Fruit fly (Drosophila melanogaster) whole organism, embryonic: Measurements from ENCODE around the gene meigo.

Source experiments
- CG1647 ChIP-seq: fragments of 200-800 bp; sonication (Bioruptor generic); optimal IDR thresholded peaks from 3 replicates; lab custom pipeline; 2016; ENCODE audit warnings: missing biosample characterization, missing genetic modification characterization
- CG32772 ChIP-seq: fragments of 200-800 bp; sonication (Bioruptor generic); IDR thresholded peaks from 2 replicates; pipeline ENCODE4 v1.3.6; 2022; ENCODE audit warnings: missing biosample characterization, missing genetic modification characterization
- CG4404 ChIP-seq: fragments of 200-800 bp; sonication (Bioruptor generic); IDR thresholded peaks from 2 replicates; pipeline ENCODE4 v1.3.6; 2022; ENCODE audit warnings: missing biosample characterization, missing genetic modification characterization
- CG4617 ChIP-seq: fragments of 200-800 bp; sonication (Bioruptor generic); optimal IDR thresholded peaks from 3 replicates; lab custom pipeline; 2016; ENCODE audit warnings: missing biosample characterization, missing genetic modification characterization, borderline replicate concordance
- CG6854 ChIP-seq: fragments of 200-800 bp; sonication (Bioruptor generic); optimal IDR thresholded peaks from 3 replicates; lab custom pipeline; 2017; ENCODE audit warnings: missing biosample characterization, mild to moderate bottlenecking, missing genetic modification characterization
- CTCF ChIP-seq: fragments of 200-800 bp; sonication (Bioruptor generic); optimal IDR thresholded peaks from 2 replicates; lab custom pipeline; 2017; ENCODE audit warnings: missing biosample characterization, mild to moderate bottlenecking, missing genetic modification characterization, moderate library complexity
- Dll ChIP-seq: fragments of 200-800 bp; sonication (Bioruptor generic); IDR thresholded peaks from 4 replicates; pipeline ENCODE4 v1.3.6; 2022; ENCODE audit warnings: missing biosample characterization, missing genetic modification characterization; ENCODE audit not compliant: partially characterized antibody
- Hmr ChIP-seq: fragments of 200-800 bp; sonication (Bioruptor generic); optimal IDR thresholded peaks from 3 replicates; lab custom pipeline; 2017; ENCODE audit warnings: mild to moderate bottlenecking, missing biosample characterization, missing genetic modification reagents, missing genetic modification characterization
- Nf-YC ChIP-seq: fragments of 200-800 bp; optimal IDR thresholded peaks from 3 replicates; lab custom pipeline; 2019; ENCODE audit warnings: missing biosample characterization, mild to moderate bottlenecking, missing genetic modification characterization, moderate library complexity
- Vsx1 ChIP-seq: fragments of 200-800 bp; sonication (Bioruptor generic); optimal IDR thresholded peaks from 2 replicates; lab custom pipeline; 2017; ENCODE audit warnings: missing biosample characterization, mild to moderate bottlenecking, missing genetic modification characterization, missing genetic modification reagents
- bcd ChIP-seq: fragments of 200-800 bp; sonication (Bioruptor generic); optimal IDR thresholded peaks from 2 replicates; lab custom pipeline; 2017; ENCODE audit warnings: missing biosample characterization, mild to moderate bottlenecking, missing genetic modification characterization
- lov ChIP-seq, 2 experiments: fragments of 200-800 bp in 1 of 2; fragments of >200 bp in 1 of 2; sonication (Bioruptor generic) in 1 of 2; IDR thresholded peaks in 1 of 2; optimal IDR thresholded peaks in 1 of 2; 2 replicates in 1 of 2; 3 replicates in 1 of 2; pipeline versions ENCODE4 v1.3.6 to Lab custom; 2017 to 2022; ENCODE audit warnings: missing biosample characterization in 1 of 2, missing genetic modification characterization in 1 of 2
- mam ChIP-seq: fragments of 200-800 bp; sonication (Bioruptor generic); optimal IDR thresholded peaks from 3 replicates; lab custom pipeline; 2016; ENCODE audit warnings: missing biosample characterization, missing genetic modification characterization
- slou ChIP-seq: fragments of 200-800 bp; sonication (Bioruptor generic); optimal IDR thresholded peaks from 3 replicates; lab custom pipeline; 2016; ENCODE audit warnings: missing biosample characterization, missing genetic modification characterization

dm6 chr3R:21116057-21116456 lies 22.0 kb upstream of the meigo start, which contains the start of gene ppan:
- TF ChIP-seq Nf-YC (tag; lab: Kevin White, UChicago) (no peak), bcd (GFP tag; lab: Kevin White, UChicago) (no peak), lov (optimal IDR thresholded peaks at IDR 0.05; lab: Kevin White, UChicago) (no peak), lov (GFP tag; IDR thresholded peaks at IDR 0.05; lab: Robert Waterston, UW) (no peak), Vsx1 (GFP tag; lab: Kevin White, UChicago) (no peak), CTCF (GFP tag; lab: Kevin White, UChicago) (peak; percentile 41), CG4617 (GFP tag; lab: Kevin White, UChicago) (peak; percentile 16), CG4404 (no peak), Hmr (GFP tag; lab: Kevin White, UChicago) (no peak), slou (GFP tag; lab: Kevin White, UChicago) (no peak), mam (no peak), Dll (GFP tag; lab: Robert Waterston, UW) (0 out of 4 replicates have a peak, but pooled peaks have one; percentile 34), CG1647 (no peak), CG6854 (GFP tag; lab: Kevin White, UChicago) (no peak), CG32772 (GFP tag; lab: Robert Waterston, UW) (no peak)
